Worm (Caenorhabditis elegans) whole organism, L3 larva: Measurements from ENCODE around the gene C03A3.1.

ENCODE experiments used
- egl-27 ChIP-seq: sonication (generic microtip); optimal IDR thresholded peaks from 4 replicates; lab custom pipeline; 2017; ENCODE audit warnings: missing biosample characterization, missing genetic modification reagents, missing genetic modification characterization
- elt-3 ChIP-seq, 3 experiments: fragments of 150-350 bp in 1 of 3; sonication (generic microtip) in 2 of 3; optimal IDR thresholded peaks; 2 replicates in 2 of 3; 4 replicates in 1 of 3; lab custom pipeline; 2014 to 2017; ENCODE audit warnings: missing biosample characterization in 3 of 3, missing genetic modification characterization in 3 of 3
- fkh-2 ChIP-seq: fragments of 150-350 bp; optimal IDR thresholded peaks from 2 replicates; lab custom pipeline; 2014; ENCODE audit warnings: missing biosample characterization, missing genetic modification reagents, missing genetic modification characterization
- lin-15B ChIP-seq: fragments of 150-350 bp; optimal IDR thresholded peaks from 2 replicates; lab custom pipeline; 2014; ENCODE audit warnings: missing biosample characterization, missing genetic modification characterization
- lsy-12 ChIP-seq: sonication (generic microtip); optimal IDR thresholded peaks from 2 replicates; lab custom pipeline; 2016; ENCODE audit warnings: mild to moderate bottlenecking, missing genetic modification characterization, missing compliant biosample characterization
- nhr-67 ChIP-seq: fragments of 150-350 bp; optimal IDR thresholded peaks from 2 replicates; lab custom pipeline; 2014; ENCODE audit warnings: missing biosample characterization, missing genetic modification characterization
- nhr-76 ChIP-seq: fragments of 150-350 bp; sonication (generic microtip); optimal IDR thresholded peaks from 5 replicates; lab custom pipeline; 2014; ENCODE audit warnings: missing biosample characterization, missing genetic modification characterization
- nhr-77 ChIP-seq: fragments of 150-350 bp; optimal IDR thresholded peaks from 2 replicates; lab custom pipeline; 2014; ENCODE audit warnings: missing biosample characterization, missing genetic modification characterization
- snpc-4 ChIP-seq: fragments of 150-350 bp; optimal IDR thresholded peaks from 2 replicates; lab custom pipeline; 2014; ENCODE audit warnings: missing biosample characterization, missing genetic modification characterization
- unc-62 ChIP-seq: fragments of 150-350 bp; sonication (generic microtip); optimal IDR thresholded peaks from 4 replicates; lab custom pipeline; 2014; ENCODE audit warnings: missing biosample characterization, missing genetic modification reagents, missing genetic modification characterization

ce11 chrX:11270882-11271281 lies 13.7 kb downstream of the C03A3.1 start, which contains the start of gene ifa-1:
- TF ChIP-seq lsy-12 (tag; lab: Kevin White, UChicago): no peak
- TF ChIP-seq lin-15B (tag; lab: Kevin White, UChicago): no peak
- no peak for TF ChIP-seq snpc-4 (tag; lab: Kevin White, UChicago)
- no peak for TF ChIP-seq nhr-67 (tag; lab: Kevin White, UChicago)
- TF ChIP-seq nhr-76 (tag; lab: Kevin White, UChicago): no peak
- no peak for TF ChIP-seq unc-62 (GFP tag; lab: Kevin White, UChicago)
- no peak for TF ChIP-seq elt-3 (tag; optimal IDR thresholded peaks at IDR 0.05; lab: Kevin White, UChicago)
- no peak for TF ChIP-seq nhr-77 (tag; lab: Kevin White, UChicago)
- no peak for TF ChIP-seq fkh-2 (tag; lab: Kevin White, UChicago)
- TF ChIP-seq egl-27: no peak
